Worm (Caenorhabditis elegans) whole organism, L1 larva: ENCODE data around the gene npa-1.

Experiments
- aly-2 ChIP-seq: fragments of 150-350 bp; optimal IDR thresholded peaks from 2 replicates; lab custom pipeline; 2014; ENCODE audit warnings: missing biosample characterization, missing genetic modification characterization
- efl-1 ChIP-seq, 4 experiments: fragments of 150-350 bp; optimal IDR thresholded peaks in 3 of 4; peaks in 1 of 4; 1 replicate in 1 of 4; 2 replicates in 3 of 4; lab custom pipeline; 2014; ENCODE audit warnings: missing biosample characterization in 2 of 4, missing genetic modification characterization in 2 of 4, missing genetic modification reagents in 2 of 4
- egl-13 ChIP-seq: sonication (generic microtip); optimal IDR thresholded peaks from 2 replicates; lab custom pipeline; 2016; ENCODE audit warnings: missing genotype, missing genetic modification reagents, missing genetic modification characterization, missing compliant biosample characterization
- jun-1 ChIP-seq: fragments of 150-350 bp; optimal IDR thresholded peaks from 2 replicates; lab custom pipeline; 2014; ENCODE audit warnings: missing biosample characterization, missing genetic modification reagents, missing genetic modification characterization
- lin-13 ChIP-seq: fragments of 150-350 bp; optimal IDR thresholded peaks from 2 replicates; lab custom pipeline; 2014; ENCODE audit warnings: missing biosample characterization, missing genetic modification reagents, missing genetic modification characterization
- lin-15B ChIP-seq: fragments of 150-350 bp; sonication (generic microtip); optimal IDR thresholded peaks from 3 replicates; lab custom pipeline; 2014; ENCODE audit warnings: missing biosample characterization, missing genetic modification characterization
- nhr-20 ChIP-seq: sonication (generic microtip); optimal IDR thresholded peaks from 2 replicates; lab custom pipeline; 2016; ENCODE audit warnings: mild to moderate bottlenecking, missing genetic modification characterization, missing compliant biosample characterization
- nhr-237 ChIP-seq: fragments of 150-350 bp; optimal IDR thresholded peaks from 2 replicates; lab custom pipeline; 2014; ENCODE audit warnings: missing biosample characterization, missing genetic modification characterization
- pqm-1 ChIP-seq: sonication (generic microtip); optimal IDR thresholded peaks from 3 replicates; lab custom pipeline; 2017; ENCODE audit warnings: missing biosample characterization, missing genetic modification characterization
- snpc-4 ChIP-seq: fragments of 150-350 bp; optimal IDR thresholded peaks from 2 replicates; lab custom pipeline; 2014; ENCODE audit warnings: missing biosample characterization, missing genetic modification characterization
- unc-62 ChIP-seq: fragments of 150-350 bp; optimal IDR thresholded peaks from 2 replicates; lab custom pipeline; 2014; ENCODE audit warnings: missing biosample characterization, missing genetic modification reagents, missing genetic modification characterization
- unc-86 ChIP-seq: sonication (generic microtip); optimal IDR thresholded peaks from 2 replicates; lab custom pipeline; 2016; ENCODE audit warnings: missing genetic modification characterization, missing compliant biosample characterization
- unc-98 ChIP-seq: fragments of 200-800 bp; sonication (Bioruptor generic); IDR thresholded peaks from 2 replicates; pipeline ENCODE4 v1.3.6; 2022; ENCODE audit warnings: missing genetic modification characterization, missing compliant biosample characterization
- ztf-11 ChIP-seq, 2 experiments: sonication (generic microtip); optimal IDR thresholded peaks; 2 replicates each; lab custom pipeline; 2016 to 2017; ENCODE audit warnings: missing genetic modification characterization in 2 of 2, missing biosample characterization in 1 of 2, missing compliant biosample characterization in 1 of 2

ce11 chrV:7111276-7111675, 35.7 kb downstream of the npa-1 start:
- TF ChIP-seq lin-13 (no peak), snpc-4 (tag; lab: Kevin White, UChicago) (no peak), efl-1 (optimal IDR thresholded peaks at IDR 0.05; lab: Kevin White, UChicago) (no peak), efl-1 (GFP tag; optimal IDR thresholded peaks at IDR 0.05 in 1 of 2; lab: Kevin White, UChicago) (no peak), unc-62 (GFP tag; lab: Kevin White, UChicago) (no peak), nhr-20 (no peak), jun-1 (tag; lab: Kevin White, UChicago) (no peak), aly-2 (tag; lab: Kevin White, UChicago) (no peak), lin-15B (tag; lab: Kevin White, UChicago) (no peak), ztf-11 (tag; optimal IDR thresholded peaks at IDR 0.05; lab: Kevin White, UChicago) (no peak), egl-13 (no peak), unc-98 (GFP tag; lab: Robert Waterston, UW) (no peak), pqm-1 (no peak), unc-86 (tag; lab: Kevin White, UChicago) (no peak), nhr-237 (tag; lab: Kevin White, UChicago) (no peak)
